Fruit fly (Drosophila melanogaster) whole organism, prepupa: Measurements from ENCODE around the gene CG6330.

Source experiments
- Blimp-1 ChIP-seq: fragments of 200-800 bp; sonication (Bioruptor generic); optimal IDR thresholded peaks from 3 replicates; lab custom pipeline; 2017; ENCODE audit warnings: missing biosample characterization, missing genetic modification characterization, mild to moderate bottlenecking, moderate library complexity, missing genetic modification reagents
- CG11294 ChIP-seq: fragments of 200-800 bp; sonication (Bioruptor generic); IDR thresholded peaks from 2 replicates; pipeline ENCODE4 v1.3.6; 2022; ENCODE audit warnings: missing biosample characterization, missing genetic modification characterization
- CG11762 ChIP-seq: fragments of 200-800 bp; sonication (Bioruptor generic); optimal IDR thresholded peaks from 3 replicates; lab custom pipeline; 2016; ENCODE audit warnings: missing biosample characterization, missing genetic modification characterization; ENCODE audit not compliant: insufficient read depth
- CG11902 ChIP-seq: fragments of 200-800 bp; sonication (Bioruptor generic); optimal IDR thresholded peaks from 3 replicates; lab custom pipeline; 2016; ENCODE audit warnings: missing biosample characterization, missing genetic modification characterization
- CG15336 ChIP-seq: fragments of 200-800 bp; sonication (Bioruptor generic); IDR thresholded peaks from 2 replicates; pipeline ENCODE4 v1.3.6; 2022; ENCODE audit warnings: missing biosample characterization, missing genetic modification characterization
- CG1621 ChIP-seq: fragments of 200-800 bp; sonication (Bioruptor generic); optimal IDR thresholded peaks from 3 replicates; lab custom pipeline; 2018; ENCODE audit warnings: missing biosample characterization, mild to moderate bottlenecking, missing genetic modification characterization
- CG16779 ChIP-seq: fragments of 200-800 bp; sonication (Bioruptor generic); optimal IDR thresholded peaks from 3 replicates; lab custom pipeline; 2017; ENCODE audit warnings: missing biosample characterization, mild to moderate bottlenecking, missing genetic modification characterization
- CG3032 ChIP-seq: fragments of 200-800 bp; optimal IDR thresholded peaks from 2 replicates; lab custom pipeline; 2019; ENCODE audit warnings: missing biosample characterization, mild to moderate bottlenecking, missing genetic modification characterization, moderate library complexity
- CG3919 ChIP-seq: fragments of 200-800 bp; sonication (Bioruptor generic); optimal IDR thresholded peaks from 3 replicates; lab custom pipeline; 2016; ENCODE audit warnings: missing biosample characterization, missing genetic modification characterization
- CG4318 ChIP-seq: fragments of 200-800 bp; sonication (Bioruptor generic); optimal IDR thresholded peaks from 3 replicates; lab custom pipeline; 2017; ENCODE audit warnings: missing biosample characterization, mild to moderate bottlenecking, missing genetic modification characterization
- CG6163 ChIP-seq: fragments of 200-800 bp; sonication (Bioruptor generic); IDR thresholded peaks from 3 replicates; pipeline ENCODE4 v1.3.6; 2022; ENCODE audit warnings: missing biosample characterization, missing genetic modification characterization
- CG6276 ChIP-seq: fragments of 200-800 bp; sonication (Bioruptor generic); optimal IDR thresholded peaks from 2 replicates; lab custom pipeline; 2017; ENCODE audit warnings: missing biosample characterization, mild to moderate bottlenecking, missing genetic modification characterization
- CG6792 ChIP-seq: fragments of 200-800 bp; sonication (Bioruptor generic); optimal IDR thresholded peaks from 3 replicates; lab custom pipeline; 2016; ENCODE audit warnings: missing biosample characterization, missing genetic modification characterization
- CG6808 ChIP-seq: fragments of 200-800 bp; sonication (Bioruptor generic); optimal IDR thresholded peaks from 3 replicates; lab custom pipeline; 2017; ENCODE audit warnings: missing biosample characterization, missing genetic modification characterization, mild to moderate bottlenecking, moderate library complexity, missing genetic modification reagents
- CG6854 ChIP-seq: fragments of 200-800 bp; sonication (Bioruptor generic); optimal IDR thresholded peaks from 2 replicates; lab custom pipeline; 2017; ENCODE audit warnings: missing biosample characterization, mild to moderate bottlenecking, missing genetic modification characterization
- CG7368 ChIP-seq: fragments of 200-800 bp; sonication (Bioruptor generic); optimal IDR thresholded peaks from 3 replicates; lab custom pipeline; 2016; ENCODE audit warnings: missing biosample characterization, missing genetic modification characterization
- CG8119 ChIP-seq: fragments of 200-800 bp; sonication (Bioruptor generic); IDR thresholded peaks from 3 replicates; pipeline ENCODE4 v1.3.6; 2022; ENCODE audit warnings: missing biosample characterization, missing genetic modification characterization
- CG8319 ChIP-seq: fragments of 200-800 bp; sonication (Bioruptor generic); optimal IDR thresholded peaks from 3 replicates; lab custom pipeline; 2016; ENCODE audit warnings: missing biosample characterization, missing genetic modification characterization
- CG9139 ChIP-seq: fragments of 200-800 bp; sonication (Bioruptor generic); optimal IDR thresholded peaks from 3 replicates; lab custom pipeline; 2017; ENCODE audit warnings: missing biosample characterization, mild to moderate bottlenecking, missing genetic modification characterization
- Eip75B ChIP-seq: fragments of 200-800 bp; sonication (Bioruptor generic); optimal IDR thresholded peaks from 3 replicates; lab custom pipeline; 2016; ENCODE audit warnings: missing biosample characterization, missing genetic modification characterization
- Eip78C ChIP-seq: fragments of 200-800 bp; sonication (Bioruptor generic); peaks from one replicate; lab custom pipeline; 2016; ENCODE audit warnings: missing biosample characterization, missing genetic modification characterization
- Ets21C ChIP-seq: fragments of 200-800 bp; sonication (Bioruptor generic); optimal IDR thresholded peaks from 3 replicates; lab custom pipeline; 2016; ENCODE audit warnings: missing biosample characterization, missing genetic modification characterization
- Ets96B ChIP-seq: fragments of 200-800 bp; optimal IDR thresholded peaks from 2 replicates; lab custom pipeline; 2019; ENCODE audit warnings: missing biosample characterization, mild to moderate bottlenecking, missing genetic modification characterization, moderate library complexity
- Gug ChIP-seq: fragments of 200-800 bp; sonication (Bioruptor generic); IDR thresholded peaks from 2 replicates; pipeline ENCODE4 v1.3.6; 2022; ENCODE audit warnings: missing biosample characterization, missing genetic modification characterization
- Hr39 ChIP-seq: fragments of 200-800 bp; sonication (Bioruptor generic); optimal IDR thresholded peaks from 2 replicates; lab custom pipeline; 2016; ENCODE audit warnings: missing biosample characterization, missing genetic modification characterization
- Lpt ChIP-seq: fragments of 200-800 bp; sonication (Bioruptor generic); optimal IDR thresholded peaks from 3 replicates; lab custom pipeline; 2016; ENCODE audit warnings: missing biosample characterization, missing genetic modification characterization
- Met ChIP-seq: fragments of 200-800 bp; sonication (Bioruptor generic); optimal IDR thresholded peaks from 3 replicates; lab custom pipeline; 2016; ENCODE audit warnings: missing biosample characterization, missing genetic modification characterization
- Smox ChIP-seq: fragments of 200-800 bp; sonication (Bioruptor generic); optimal IDR thresholded peaks from 3 replicates; lab custom pipeline; 2016; ENCODE audit warnings: missing biosample characterization, missing genetic modification characterization
- Sox14 ChIP-seq: fragments of 200-800 bp; sonication (Bioruptor generic); optimal IDR thresholded peaks from 3 replicates; lab custom pipeline; 2016; ENCODE audit warnings: missing biosample characterization, missing genetic modification characterization
- achi ChIP-seq: fragments of 200-800 bp; sonication (Bioruptor generic); optimal IDR thresholded peaks from 3 replicates; lab custom pipeline; 2016; ENCODE audit warnings: missing biosample characterization, missing genetic modification characterization
- acj6 ChIP-seq: fragments of 200-800 bp; sonication (Bioruptor generic); optimal IDR thresholded peaks from 3 replicates; lab custom pipeline; 2016; ENCODE audit warnings: missing biosample characterization, missing genetic modification characterization
- cyc ChIP-seq: fragments of 200-800 bp; sonication (Bioruptor generic); optimal IDR thresholded peaks from 3 replicates; lab custom pipeline; 2016; ENCODE audit warnings: missing biosample characterization, missing genetic modification characterization
- dsx ChIP-seq: fragments of 200-800 bp; optimal IDR thresholded peaks from 3 replicates; lab custom pipeline; 2019; ENCODE audit warnings: missing biosample characterization, mild to moderate bottlenecking, missing genetic modification characterization, moderate library complexity; ENCODE audit not compliant: poor library complexity, severe bottlenecking
- eg ChIP-seq: fragments of 200-800 bp; sonication (Bioruptor generic); IDR thresholded peaks from 3 replicates; pipeline ENCODE4 v1.3.6; 2022; ENCODE audit warnings: missing biosample characterization, missing genetic modification characterization
- esn ChIP-seq: fragments of 200-800 bp; sonication (Bioruptor generic); optimal IDR thresholded peaks from 2 replicates; lab custom pipeline; 2016; ENCODE audit warnings: missing biosample characterization, mild to moderate bottlenecking, missing genetic modification characterization, moderate library complexity
- fd85E ChIP-seq: fragments of 200-800 bp; sonication (Bioruptor generic); optimal IDR thresholded peaks from 3 replicates; lab custom pipeline; 2016; ENCODE audit warnings: missing biosample characterization, missing genetic modification characterization
- fkh ChIP-seq: fragments of 200-800 bp; sonication (Bioruptor generic); optimal IDR thresholded peaks from 3 replicates; lab custom pipeline; 2017; ENCODE audit warnings: missing biosample characterization, mild to moderate bottlenecking, missing genetic modification characterization, moderate library complexity
- salr ChIP-seq, 2 experiments: fragments of 200-800 bp; sonication (Bioruptor generic); optimal IDR thresholded peaks; 3 replicates each; lab custom pipeline; 2016 to 2018; ENCODE audit warnings: missing biosample characterization in 2 of 2, missing genetic modification characterization in 2 of 2, mild to moderate bottlenecking in 1 of 2
- ss ChIP-seq, 2 experiments: fragments of 200-800 bp; sonication (Bioruptor generic); optimal IDR thresholded peaks; 2 replicates in 1 of 2; 3 replicates in 1 of 2; lab custom pipeline; 2017 to 2018; ENCODE audit warnings: mild to moderate bottlenecking in 2 of 2, missing biosample characterization in 2 of 2, missing genetic modification characterization in 2 of 2, moderate library complexity in 1 of 2
- topi ChIP-seq: fragments of 200-800 bp; sonication (Bioruptor generic); optimal IDR thresholded peaks from 3 replicates; lab custom pipeline; 2016; ENCODE audit warnings: missing biosample characterization, missing genetic modification characterization
- vri ChIP-seq: fragments of 200-800 bp; sonication (Bioruptor generic); optimal IDR thresholded peaks from 3 replicates; lab custom pipeline; 2016; ENCODE audit warnings: missing biosample characterization, mild to moderate bottlenecking, missing genetic modification characterization

The CG6330 gene

dm6 chr3R:26963747-26964174, 5.5 kb upstream of the CG6330 start (continued):
- TF ChIP-seq Eip78C (GFP tag; lab: Kevin White, UChicago) (peak; percentile 95), Blimp-1 (GFP tag; lab: Kevin White, UChicago) (peak; percentile 62), vri (GFP tag; lab: Kevin White, UChicago) (peak; percentile 22), CG9139 (GFP tag; lab: Kevin White, UChicago) (peak; percentile 77), eg (GFP tag; lab: Robert Waterston, UW) (peak; percentile 68), ss (GFP tag; optimal IDR thresholded peaks at IDR 0.05; lab: Kevin White, UChicago) (peak; percentile 73 to 81), Eip75B (peak; percentile 53), CG11294 (peak; percentile 64; the same call in 1 of the 2 replicates), Sox14 (GFP tag; lab: Kevin White, UChicago) (peak; percentile 50), fd85E (GFP tag; lab: Kevin White, UChicago) (peak; percentile 66), CG4318 (GFP tag; lab: Kevin White, UChicago) (peak; percentile 33), CG16779 (peak; percentile 56), Gug (GFP tag; lab: Robert Waterston, UW) (peak; percentile 42; the same call in 1 of the 2 replicates), CG8319 (GFP tag; lab: Kevin White, UChicago) (peak; percentile 27), CG8119 (GFP tag; lab: Robert Waterston, UW) (peak; percentile 61), achi (peak; percentile 81), Hr39 (peak; percentile 70), Met (peak; percentile 58), CG6808 (GFP tag; lab: Kevin White, UChicago) (peak; percentile 87), CG6276 (GFP tag; lab: Kevin White, UChicago) (no peak), CG6792 (GFP tag; lab: Kevin White, UChicago) (peak; percentile 51), CG3919 (GFP tag; lab: Kevin White, UChicago) (peak; percentile 84), topi (peak; percentile 87), CG6163 (GFP tag; lab: Robert Waterston, UW) (peak; percentile 62; the same call in 2 of the 3 replicates), Ets96B (tag; lab: Kevin White, UChicago) (peak; percentile 76), CG3032 (tag; lab: Kevin White, UChicago) (peak; percentile 80), CG11762 (GFP tag; lab: Kevin White, UChicago) (peak; percentile 71), salr (GFP tag; optimal IDR thresholded peaks at IDR 0.05; lab: Kevin White, UChicago) (peak; percentile 34 to 37), Lpt (GFP tag; lab: Kevin White, UChicago) (peak; percentile 7), esn (GFP tag; lab: Kevin White, UChicago) (peak; percentile 50), Smox (GFP tag; lab: Kevin White, UChicago) (no peak), CG15336 (GFP tag; lab: Robert Waterston, UW) (peak; percentile 67), dsx (peak; percentile 83), CG1621 (tag; lab: Kevin White, UChicago) (peak; percentile 57), acj6 (peak; percentile 63), CG7368 (peak; percentile 64), cyc (GFP tag; lab: Kevin White, UChicago) (peak; percentile 85), fkh (GFP tag; lab: Kevin White, UChicago) (peak; percentile 11), CG11902 (GFP tag; lab: Kevin White, UChicago) (peak; percentile 67), Ets21C (GFP tag; lab: Kevin White, UChicago) (peak; percentile 19)

- TF ChIP-seq CG7368 (peak; percentile 8), CG6854 (GFP tag; lab: Kevin White, UChicago) (peak; percentile 50), eg (GFP tag; lab: Robert Waterston, UW) (0 out of 3 replicates have a peak, but pooled peaks have one; percentile 22), Hr39 (no peak)
- TF ChIP-seq, all 60 proteins: peak for 3
These were observed 2.2 kb upstream of the CG6330 start for dm6 chr3R:26960496-26960895.
